Worm (Caenorhabditis elegans) whole organism, young adult: ENCODE measurements around the gene npr-17.

Experiments used
- B0261.1 ChIP-seq: sonication (generic microtip); optimal IDR thresholded peaks from 2 replicates; lab custom pipeline; 2016; ENCODE audit warnings: mild to moderate bottlenecking, missing genetic modification characterization, moderate library complexity, missing compliant biosample characterization
- B0336.3 ChIP-seq: fragments of 200-800 bp; sonication (Bioruptor generic); IDR thresholded peaks from 2 replicates; pipeline ENCODE4 v1.3.6; 2022; ENCODE audit warnings: missing genetic modification characterization, missing compliant biosample characterization
- D2030.7 ChIP-seq: fragments of 200-800 bp; sonication (Bioruptor generic); IDR thresholded peaks from 2 replicates; pipeline ENCODE4 v1.3.6; 2022; ENCODE audit warnings: missing genetic modification reagents, missing genetic modification characterization, missing compliant biosample characterization
- F37B4.10 ChIP-seq: fragments of 200-800 bp; sonication (Bioruptor generic); IDR thresholded peaks from 2 replicates; pipeline ENCODE4 v1.3.6; 2022; ENCODE audit warnings: missing genetic modification characterization, missing compliant biosample characterization
- F49E8.2 ChIP-seq: sonication (generic microtip); optimal IDR thresholded peaks from 3 replicates; lab custom pipeline; 2017; ENCODE audit warnings: missing genetic modification characterization, mild to moderate bottlenecking, missing compliant biosample characterization, antibody characterized with exemption, moderate library complexity; ENCODE audit not compliant: insufficient read depth
- F57A8.1 ChIP-seq: fragments of 200-800 bp; sonication (Bioruptor generic); optimal IDR thresholded peaks from 2 replicates; lab custom pipeline; 2018; ENCODE audit warnings: mild to moderate bottlenecking, missing genetic modification characterization, moderate library complexity, missing compliant biosample characterization
- Y53G8AR.9 ChIP-seq: fragments of 200-800 bp; sonication (Bioruptor generic); conservative IDR thresholded peaks from 2 replicates; pipeline ENCODE4 v1.3.6; 2022; ENCODE audit warnings: missing genetic modification reagents, missing genetic modification characterization, missing compliant biosample characterization
- Y67H2A.10 ChIP-seq: fragments of 200-800 bp; sonication (Bioruptor generic); conservative IDR thresholded peaks from 2 replicates; pipeline ENCODE4 v1.3.6; 2022; ENCODE audit warnings: missing genetic modification reagents, missing genetic modification characterization, missing compliant biosample characterization
- Y95B8A.8 ChIP-seq: fragments of 200-800 bp; sonication (Bioruptor generic); IDR thresholded peaks from 2 replicates; pipeline ENCODE4 v1.3.6; 2022; ENCODE audit warnings: missing genetic modification reagents, missing genetic modification characterization, missing compliant biosample characterization
- akir-1 ChIP-seq: fragments of 200-800 bp; sonication (Bioruptor generic); optimal IDR thresholded peaks from 2 replicates; lab custom pipeline; 2018; ENCODE audit warnings: mild to moderate bottlenecking, missing genetic modification characterization, moderate library complexity, missing compliant biosample characterization
- atf-7 ChIP-seq: sonication (generic microtip); optimal IDR thresholded peaks from 2 replicates; lab custom pipeline; 2017; ENCODE audit warnings: mild to moderate bottlenecking, missing genetic modification characterization, missing compliant biosample characterization
- attf-5 ChIP-seq: fragments of 200-800 bp; sonication (Bioruptor generic); optimal IDR thresholded peaks from 2 replicates; lab custom pipeline; 2018; ENCODE audit warnings: mild to moderate bottlenecking, missing genetic modification characterization, missing compliant biosample characterization
- bed-1 ChIP-seq: fragments of 200-800 bp; sonication (Bioruptor generic); IDR thresholded peaks from 2 replicates; pipeline ENCODE4 v1.3.6; 2022; ENCODE audit warnings: missing genetic modification reagents, missing genetic modification characterization, missing compliant biosample characterization
- ccch-3 ChIP-seq: fragments of 200-800 bp; sonication (Bioruptor generic); optimal IDR thresholded peaks from 2 replicates; lab custom pipeline; 2018; ENCODE audit warnings: mild to moderate bottlenecking, missing genetic modification characterization, missing compliant biosample characterization
- cebp-2 ChIP-seq: fragments of 200-800 bp; sonication (Bioruptor generic); IDR thresholded peaks from 2 replicates; pipeline ENCODE4 v1.3.6; 2022; ENCODE audit warnings: missing genetic modification characterization, missing compliant biosample characterization
- ceh-27 ChIP-seq: fragments of 200-800 bp; sonication (Bioruptor generic); optimal IDR thresholded peaks from 2 replicates; lab custom pipeline; 2018; ENCODE audit warnings: mild to moderate bottlenecking, missing genetic modification characterization, moderate library complexity, missing compliant biosample characterization
- ceh-40 ChIP-seq: fragments of 200-800 bp; sonication (Bioruptor generic); IDR thresholded peaks from 2 replicates; pipeline ENCODE4 v1.3.6; 2022; ENCODE audit warnings: missing genetic modification characterization, missing compliant biosample characterization
- dpl-1 ChIP-seq: fragments of 150-350 bp; optimal IDR thresholded peaks from 2 replicates; lab custom pipeline; 2014; ENCODE audit warnings: missing biosample characterization, missing genetic modification reagents, missing genetic modification characterization
- egl-44 ChIP-seq: fragments of 200-800 bp; sonication (Bioruptor generic); IDR thresholded peaks from 2 replicates; pipeline ENCODE4 v1.3.6; 2022; ENCODE audit warnings: missing genetic modification reagents, missing genetic modification characterization, missing compliant biosample characterization
- ekl-4 ChIP-seq: fragments of 200-800 bp; sonication (Bioruptor generic); IDR thresholded peaks from 2 replicates; pipeline ENCODE4 v1.3.6; 2022; ENCODE audit warnings: missing genetic modification reagents, missing genetic modification characterization, missing compliant biosample characterization
- fkh-3 ChIP-seq: sonication (generic microtip); optimal IDR thresholded peaks from 2 replicates; lab custom pipeline; 2016; ENCODE audit warnings: mild to moderate bottlenecking, missing genetic modification characterization, missing compliant biosample characterization
- him-1 ChIP-seq: sonication (generic microtip); optimal IDR thresholded peaks from 2 replicates; lab custom pipeline; 2016; ENCODE audit warnings: missing genotype, missing genetic modification reagents, missing genetic modification characterization, missing compliant biosample characterization
- hrde-1 ChIP-seq: sonication (generic microtip); optimal IDR thresholded peaks from 2 replicates; lab custom pipeline; 2016; ENCODE audit warnings: missing genetic modification characterization, mild to moderate bottlenecking, missing compliant biosample characterization, moderate library complexity, missing genotype, missing genetic modification reagents, borderline replicate concordance
- lag-1 ChIP-seq: fragments of 200-800 bp; sonication (Bioruptor generic); IDR thresholded peaks from 2 replicates; pipeline ENCODE4 v1.3.6; 2022; ENCODE audit warnings: missing genetic modification reagents, missing genetic modification characterization, missing compliant biosample characterization
- lin-26 ChIP-seq: fragments of 200-800 bp; sonication (Bioruptor generic); IDR thresholded peaks from 2 replicates; pipeline ENCODE4 v1.3.6; 2022; ENCODE audit warnings: missing genetic modification reagents, missing genetic modification characterization, missing compliant biosample characterization
- lin-35 ChIP-seq, 3 experiments: fragments of 150-350 bp in 2 of 3; sonication (generic microtip) in 1 of 3; optimal IDR thresholded peaks; 2 replicates each; lab custom pipeline; 2014 to 2018; ENCODE audit warnings: missing biosample characterization in 3 of 3, missing genetic modification characterization in 3 of 3, missing genetic modification reagents in 3 of 3
- lin-40 ChIP-seq: sonication (generic microtip); optimal IDR thresholded peaks from 2 replicates; lab custom pipeline; 2016; ENCODE audit warnings: missing genetic modification characterization, mild to moderate bottlenecking, missing compliant biosample characterization, missing genotype, missing genetic modification reagents
- lin-54 ChIP-seq: fragments of 200-800 bp; sonication (Bioruptor generic); optimal IDR thresholded peaks from 2 replicates; lab custom pipeline; 2018; ENCODE audit warnings: mild to moderate bottlenecking, missing genetic modification characterization, missing compliant biosample characterization
- lir-1 ChIP-seq: fragments of 200-800 bp; sonication (Bioruptor generic); conservative IDR thresholded peaks from 2 replicates; pipeline ENCODE4 v1.3.6; 2022; ENCODE audit warnings: missing genetic modification reagents, missing genetic modification characterization, missing compliant biosample characterization
- madf-10 ChIP-seq: sonication (generic microtip); optimal IDR thresholded peaks from 2 replicates; lab custom pipeline; 2016; ENCODE audit warnings: mild to moderate bottlenecking, missing genetic modification characterization, missing compliant biosample characterization
- nhr-120 ChIP-seq: fragments of 200-800 bp; sonication (Bioruptor generic); IDR thresholded peaks from 2 replicates; pipeline ENCODE4 v1.3.6; 2022; ENCODE audit warnings: missing genetic modification characterization, missing compliant biosample characterization
- nhr-90 ChIP-seq: sonication (generic microtip); optimal IDR thresholded peaks from 2 replicates; lab custom pipeline; 2016; ENCODE audit warnings: missing genotype, mild to moderate bottlenecking, missing genetic modification characterization, missing compliant biosample characterization
- pbrm-1 ChIP-seq: fragments of 200-800 bp; sonication (Bioruptor generic); IDR thresholded peaks from 2 replicates; pipeline ENCODE4 v1.3.6; 2022; ENCODE audit warnings: missing genetic modification reagents, missing genetic modification characterization, missing compliant biosample characterization
- rec-8 ChIP-seq, 2 experiments: sonication (generic microtip); optimal IDR thresholded peaks; 2 replicates each; lab custom pipeline; 2016; ENCODE audit warnings: mild to moderate bottlenecking in 2 of 2, missing genetic modification characterization in 2 of 2, missing genetic modification reagents in 2 of 2, missing genotype in 2 of 2, missing biosample characterization in 1 of 2, missing compliant biosample characterization in 1 of 2, moderate library complexity in 1 of 2
- snpc-1.3 ChIP-seq: sonication (generic microtip); optimal IDR thresholded peaks from 2 replicates; lab custom pipeline; 2017; ENCODE audit warnings: missing genetic modification characterization, mild to moderate bottlenecking, missing compliant biosample characterization, antibody characterized with exemption, moderate library complexity, missing genotype, missing genetic modification reagents; ENCODE audit not compliant: insufficient read depth
- snpc-3.4 ChIP-seq: sonication (generic microtip); optimal IDR thresholded peaks from 2 replicates; lab custom pipeline; 2017; ENCODE audit warnings: missing genetic modification characterization, mild to moderate bottlenecking, missing compliant biosample characterization, antibody characterized with exemption, moderate library complexity, missing genotype, missing genetic modification reagents
- snpc-4 ChIP-seq, 5 experiments: fragments of 150-350 bp in 1 of 5; sonication (generic microtip) in 4 of 5; optimal IDR thresholded peaks; 2 replicates each; lab custom pipeline; 2014 to 2018; ENCODE audit warnings: missing genetic modification characterization in 5 of 5, missing biosample characterization in 3 of 5, antibody characterized with exemption in 2 of 5, mild to moderate bottlenecking in 2 of 5, missing compliant biosample characterization in 2 of 5, missing genotype in 2 of 5, moderate library complexity in 2 of 5, missing genetic modification reagents in 1 of 5
- somi-1 ChIP-seq: fragments of 200-800 bp; sonication (Bioruptor generic); optimal IDR thresholded peaks from 2 replicates; lab custom pipeline; 2018; ENCODE audit warnings: mild to moderate bottlenecking, missing genetic modification characterization, missing compliant biosample characterization
- sptf-2 ChIP-seq: fragments of 200-800 bp; sonication (Bioruptor generic); optimal IDR thresholded peaks from 2 replicates; lab custom pipeline; 2018; ENCODE audit warnings: mild to moderate bottlenecking, missing genetic modification characterization, missing compliant biosample characterization
- tbp1 ChIP-seq: fragments of 200-800 bp; sonication (Bioruptor generic); optimal IDR thresholded peaks from 2 replicates; lab custom pipeline; 2018; ENCODE audit warnings: mild to moderate bottlenecking, missing genetic modification characterization, missing compliant biosample characterization
- tbx-9 ChIP-seq: sonication (generic microtip); optimal IDR thresholded peaks from 2 replicates; lab custom pipeline; 2016; ENCODE audit warnings: borderline replicate concordance, missing genetic modification characterization, inconsistent platforms, missing compliant biosample characterization
- xnd-1 ChIP-seq: sonication (generic microtip); optimal IDR thresholded peaks from 2 replicates; lab custom pipeline; 2016; ENCODE audit warnings: missing genotype, missing genetic modification reagents, missing genetic modification characterization, missing compliant biosample characterization
- zim-3 ChIP-seq: sonication (generic microtip); optimal IDR thresholded peaks from 2 replicates; lab custom pipeline; 2017; ENCODE audit warnings: mild to moderate bottlenecking, missing genetic modification characterization, moderate library complexity, missing compliant biosample characterization
- ztf-18 ChIP-seq: sonication (generic microtip); optimal IDR thresholded peaks from 2 replicates; lab custom pipeline; 2016; ENCODE audit warnings: missing genotype, mild to moderate bottlenecking, missing genetic modification characterization, missing compliant biosample characterization
- ztf-25 ChIP-seq: fragments of 200-800 bp; sonication (Bioruptor generic); IDR thresholded peaks from 2 replicates; pipeline ENCODE4 v1.3.6; 2022; ENCODE audit warnings: missing genetic modification reagents, missing genetic modification characterization, missing compliant biosample characterization
- ztf-3 ChIP-seq: fragments of 200-800 bp; sonication (Bioruptor generic); optimal IDR thresholded peaks from 2 replicates; lab custom pipeline; 2018; ENCODE audit warnings: mild to moderate bottlenecking, missing genetic modification characterization, missing compliant biosample characterization

npr-17 gene

DNA sequence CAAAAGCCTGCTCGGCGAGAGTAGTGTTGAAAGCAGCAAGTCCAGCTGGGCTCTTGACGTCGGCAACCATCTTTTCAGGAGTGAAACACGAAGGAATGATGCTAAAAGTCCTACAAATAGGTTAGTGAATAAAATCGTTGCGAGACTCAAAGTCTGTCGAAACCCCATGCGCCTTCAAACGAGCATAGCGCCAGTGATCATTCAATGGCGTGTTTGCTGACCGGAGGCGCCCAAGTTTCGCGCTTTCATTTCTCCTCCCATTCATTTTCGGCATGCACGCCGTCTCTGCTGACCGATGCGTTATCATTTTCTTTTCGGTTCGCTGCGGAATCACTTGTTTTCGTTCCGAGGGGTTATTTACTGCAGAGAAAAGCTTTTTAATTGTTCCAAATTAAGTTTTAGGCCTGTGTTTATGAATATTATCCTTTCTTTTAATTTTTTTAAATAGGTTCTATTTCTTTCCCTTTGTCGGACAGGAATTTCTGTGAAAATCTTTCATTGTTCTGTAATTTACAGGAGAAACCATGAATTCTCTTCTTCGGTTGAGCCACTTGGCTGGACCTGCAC, 23.0 kb downstream of the npr-17 start, which contains the start of the genes eef-1B.1 and aco-2 (continued):
- TF ChIP-seq snpc-4 (GFP tag; optimal IDR thresholded peaks at IDR 0.05; lab: Kevin White, UChicago) (no peak), snpc-4 (tag; optimal IDR thresholded peaks at IDR 0.05; lab: Kevin White, UChicago) (peak; percentile 2 to 63 (median 54)), tbx-9 (tag; lab: Kevin White, UChicago) (no peak), F57A8.1 (GFP tag; lab: Kevin White, UChicago) (no peak), ekl-4 (GFP tag; lab: Robert Waterston, UW) (peak; percentile 87), bed-1 (GFP tag; lab: Robert Waterston, UW) (no peak), attf-5 (GFP tag; lab: Kevin White, UChicago) (peak; percentile 88), ceh-27 (GFP tag; lab: Kevin White, UChicago) (peak; percentile 77), F49E8.2 (no peak), Y67H2A.10 (no peak), fkh-3 (tag; lab: Kevin White, UChicago) (no peak), D2030.7 (GFP tag; lab: Robert Waterston, UW) (peak; percentile 56), tbp1 (GFP tag; lab: Kevin White, UChicago) (peak; percentile 70), snpc-3.4 (tag; lab: Kevin White, UChicago) (no peak), F37B4.10 (GFP tag; lab: Robert Waterston, UW) (no peak), nhr-90 (tag; lab: Kevin White, UChicago) (no peak), cebp-2 (no peak), xnd-1 (tag; lab: Kevin White, UChicago) (peak; percentile 40), ztf-25 (no peak), ccch-3 (GFP tag; lab: Kevin White, UChicago) (no peak), lin-54 (GFP tag; lab: Kevin White, UChicago) (peak; percentile 86), ztf-3 (GFP tag; lab: Kevin White, UChicago) (no peak), egl-44 (GFP tag; lab: Robert Waterston, UW) (peak; percentile 87), zim-3 (no peak), sptf-2 (GFP tag; lab: Kevin White, UChicago) (no peak), B0336.3 (peak; percentile 70; the same call in 1 of the 2 replicates), lin-26 (GFP tag; lab: Robert Waterston, UW) (no peak), lin-40 (tag; lab: Kevin White, UChicago) (peak; percentile 84), lir-1 (GFP tag; lab: Robert Waterston, UW) (peak; percentile 42; the same call in 1 of the 2 replicates), ceh-40 (GFP tag; lab: Robert Waterston, UW) (no peak), ztf-18 (tag; lab: Kevin White, UChicago) (peak; percentile 98), snpc-1.3 (tag; lab: Kevin White, UChicago) (peak; percentile 11), B0261.1 (tag; lab: Kevin White, UChicago) (no peak), lag-1 (GFP tag; lab: Robert Waterston, UW) (no peak), Y95B8A.8 (GFP tag; lab: Robert Waterston, UW) (peak; percentile 64; the same call in 1 of the 2 replicates), atf-7 (tag; lab: Kevin White, UChicago) (peak; percentile 36), pbrm-1 (peak; percentile 81), Y53G8AR.9 (GFP tag; lab: Robert Waterston, UW) (peak; percentile 78), rec-8 (tag; optimal IDR thresholded peaks at IDR 0.05; lab: Kevin White, UChicago) (no peak), him-1 (tag; lab: Kevin White, UChicago) (no peak), nhr-120 (GFP tag; lab: Robert Waterston, UW) (no peak), madf-10 (tag; lab: Kevin White, UChicago) (peak; percentile 52), akir-1 (GFP tag; lab: Kevin White, UChicago) (no peak), hrde-1 (no peak), dpl-1 (peak; percentile 68), somi-1 (GFP tag; lab: Kevin White, UChicago) (no peak), lin-35 (GFP tag; optimal IDR thresholded peaks at IDR 0.05; lab: Kevin White, UChicago) (peak in 2 of 3 experiments; percentile 3 to 89)
